Worm (Caenorhabditis elegans): ENCODE measurements around the gene C15C8.4.
A peak's percentile ranks its signal among the peaks of the same experiment; 100 is the strongest.

Gene C15C8.4

ce11 chrV:12736166-12736753 is 11.0 kb downstream of the C15C8.4 start, which contains the start of gene cky-1:
Gene cky-1, plus strand, starts transcription at chrV:12736703.
- TF ChIP-seq tbx-2 (tag; optimal IDR thresholded peaks at IDR 0.05) (peak; percentile 35), ceh-19 (GFP tag; optimal IDR thresholded peaks at IDR 0.05) (no peak)

ce11 chrV:12733465-12734248 is 13.6 kb downstream of the C15C8.4 start, which contains the start of the genes dhs-21 and xbx-9:
Gene dhs-21, minus strand, starts transcription at chrV:12733645.
Gene xbx-9, plus strand, starts transcription at chrV:12734198.
- TF ChIP-seq ama-1 (optimal IDR thresholded peaks at IDR 0.05) (no peak), elt-2 (tag; optimal IDR thresholded peaks at IDR 0.05) (peak; percentile 62)

- TF ChIP-seq ceh-9 (tag; optimal IDR thresholded peaks at IDR 0.05) (no peak), elt-2 (tag; optimal IDR thresholded peaks at IDR 0.05) (peak; percentile 80), T23F11.4 (GFP tag; optimal IDR thresholded peaks at IDR 0.05) (no peak), madf-2 (tag; optimal IDR thresholded peaks at IDR 0.05) (no peak)
Measured at ce11 chrV:12732734-12733133, 14.5 kb downstream of the C15C8.4 start.

ce11 chrV:12729220-12729619 is 18.0 kb downstream of the C15C8.4 start, which contains the start of gene R11D1.10:
Gene R11D1.10, plus strand, starts transcription at chrV:12729520.
- no peak for TF ChIP-seq sox-2 (GFP tag; IDR thresholded peaks at IDR 0.05)
- TF ChIP-seq ceh-48 (tag; optimal IDR thresholded peaks at IDR 0.05) = no peak
- TF ChIP-seq ceh-34 (tag; optimal IDR thresholded peaks at IDR 0.05) = no peak
- no peak for TF ChIP-seq ceh-22 (tag; optimal IDR thresholded peaks at IDR 0.05)
- no peak for TF ChIP-seq dve-1 (tag; optimal IDR thresholded peaks at IDR 0.05)
- TF ChIP-seq hlh-13 (GFP tag; optimal IDR thresholded peaks at IDR 0.05) = no peak
- TF ChIP-seq fkh-10 (GFP tag; optimal IDR thresholded peaks at IDR 0.05) = no peak
- TF ChIP-seq pha-4 (tag; optimal IDR thresholded peaks at IDR 0.05) = no peak
- no peak for TF ChIP-seq ets-4 (tag; optimal IDR thresholded peaks at IDR 0.05)
- no peak for TF ChIP-seq unc-3 (GFP tag; conservative IDR thresholded peaks at IDR 0.05)
- TF ChIP-seq unc-3 (tag; optimal IDR thresholded peaks at IDR 0.05) = no peak
- TF ChIP-seq pat-9 (tag; optimal IDR thresholded peaks at IDR 0.05) = no peak
- TF ChIP-seq che-1 (tag; optimal IDR thresholded peaks at IDR 0.05) = no peak
- no peak for TF ChIP-seq K09A11.1 (tag; optimal IDR thresholded peaks at IDR 0.05; ENCODE audit: insufficient read depth)
- TF ChIP-seq ceh-14 (tag; optimal IDR thresholded peaks at IDR 0.05) = no peak
- TF ChIP-seq ceh-18 (tag; optimal IDR thresholded peaks at IDR 0.05) = no peak
- TF ChIP-seq nhr-11 (tag; optimal IDR thresholded peaks at IDR 0.05) = no peak
- no peak for TF ChIP-seq tbx-2 (tag; optimal IDR thresholded peaks at IDR 0.05)
- TF ChIP-seq ceh-30 (tag; optimal IDR thresholded peaks at IDR 0.05) = no peak

- TF ChIP-seq unc-86 (tag; optimal IDR thresholded peaks at IDR 0.05) (peak; percentile 4), eyg-1 (tag; optimal IDR thresholded peaks at IDR 0.05) (no peak), unc-55 (GFP tag; optimal IDR thresholded peaks at IDR 0.05) (no peak), mec-3 (tag; optimal IDR thresholded peaks at IDR 0.05; ENCODE audit: borderline replicate concordance) (no peak), ceh-18 (tag; optimal IDR thresholded peaks at IDR 0.05) (peak; percentile 17), pat-9 (tag; optimal IDR thresholded peaks at IDR 0.05) (no peak), tbx-2 (tag; optimal IDR thresholded peaks at IDR 0.05) (peak; percentile 16), F13H6.1 (tag; optimal IDR thresholded peaks at IDR 0.05) (no peak), ceh-34 (tag; optimal IDR thresholded peaks at IDR 0.05) (peak; percentile 16), unc-42 (tag; optimal IDR thresholded peaks at IDR 0.05) (peak; percentile 84), ama-1 (optimal IDR thresholded peaks at IDR 0.05) (no peak), elt-2 (tag; optimal IDR thresholded peaks at IDR 0.05) (peak; percentile 36), C08G9.2 (tag; optimal IDR thresholded peaks at IDR 0.05) (no peak), nfya-1 (tag; optimal IDR thresholded peaks at IDR 0.05) (peak; percentile 76), ztf-16 (tag; optimal IDR thresholded peaks at IDR 0.05) (no peak), pag-3 (tag; optimal IDR thresholded peaks at IDR 0.05; ENCODE audit: borderline replicate concordance) (no peak), odd-2 (tag; optimal IDR thresholded peaks at IDR 0.05) (no peak), K09A11.1 (tag; optimal IDR thresholded peaks at IDR 0.05; ENCODE audit: insufficient read depth) (no peak), pros-1 (tag; optimal IDR thresholded peaks at IDR 0.05) (no peak), dve-1 (tag; optimal IDR thresholded peaks at IDR 0.05) (peak; percentile 63), sdc-2 (tag; optimal IDR thresholded peaks at IDR 0.05) (no peak), dmd-4 (tag; optimal IDR thresholded peaks at IDR 0.05; ENCODE audit: borderline replicate concordance) (no peak), ceh-31 (tag; optimal IDR thresholded peaks at IDR 0.05) (peak; percentile 58), pha-2 (tag; optimal IDR thresholded peaks at IDR 0.05) (no peak), ceh-14 (tag; optimal IDR thresholded peaks at IDR 0.05) (peak; percentile 3)
Measured at ce11 chrV:12728062-12728665, 19.1 kb downstream of the C15C8.4 start, which contains the start of the genes rpl-28 and mrpl-49. Gene rpl-28, minus strand, starts transcription at chrV:12728112. Gene mrpl-49, plus strand, starts transcription at chrV:12728631.

Data from whole organism, late embryonic.